Fruit fly (Drosophila melanogaster) whole organism: ENCODE measurements around the gene Svip.

Source experiments
- CG8478 ChIP-seq: fragments of >200 bp; optimal IDR thresholded peaks from 2 replicates; lab custom pipeline; 2018; ENCODE audit warnings: inconsistent platforms
- Dll ChIP-seq: fragments of >200 bp; optimal IDR thresholded peaks from 2 replicates; lab custom pipeline; 2017
- EcR ChIP-seq, 2 experiments: fragments of >200 bp; optimal IDR thresholded peaks; 2 replicates each; lab custom pipeline; 2017; ENCODE audit warnings: missing biosample characterization in 2 of 2, missing genetic modification characterization in 2 of 2, missing genetic modification reagents in 2 of 2
- pan ChIP-seq: fragments of >200 bp; optimal IDR thresholded peaks from 2 replicates; lab custom pipeline; 2017
- psq ChIP-seq: fragments of >200 bp; optimal IDR thresholded peaks from 2 replicates; lab custom pipeline; 2017
- usp ChIP-seq: fragments of >200 bp; optimal IDR thresholded peaks from 2 replicates; lab custom pipeline; 2017; ENCODE audit warnings: missing biosample characterization, missing genetic modification characterization, mixed read lengths

Svip gene

DNA sequence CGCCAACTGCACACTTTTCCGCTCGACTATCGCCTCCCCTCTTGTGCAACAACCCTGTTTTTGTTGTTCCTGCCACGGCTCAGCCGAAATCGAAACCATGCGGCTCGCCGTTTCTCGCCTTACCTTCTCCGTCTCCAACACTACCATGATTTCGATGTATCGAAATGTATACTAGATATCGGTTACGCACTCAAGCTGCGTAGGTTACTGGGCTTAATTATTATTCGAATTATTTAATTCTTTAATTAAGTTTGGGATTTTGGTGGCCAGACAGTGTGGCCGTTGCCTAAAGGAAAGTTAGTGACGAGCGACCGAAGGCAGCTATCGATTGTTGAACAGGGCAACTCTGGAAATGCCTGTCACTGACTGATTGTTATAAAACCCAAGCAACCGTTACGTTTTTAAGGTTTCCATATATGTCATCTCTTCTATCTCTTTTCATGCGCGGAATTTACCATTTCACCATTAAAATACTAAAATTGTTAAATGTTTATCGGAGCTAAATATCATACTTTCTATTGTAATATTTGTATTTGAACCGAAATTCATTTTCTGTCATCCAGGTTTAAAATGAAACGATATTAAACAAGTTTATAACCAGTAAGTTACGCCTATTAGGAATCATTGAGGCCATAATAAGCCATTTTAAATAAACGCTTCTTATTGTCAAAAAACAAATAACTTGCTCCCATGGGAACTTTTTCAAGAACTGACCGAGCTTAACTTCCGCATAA lies 43.5 kb downstream of the Svip start, which contains the start of gene eIF4E1:
TSS of gene eIF4E1 (minus strand) at position 304 of the 734 bp plus-strand sequence.
- TF ChIP-seq pan (lab: Kevin White, UChicago): no peak
- no peak for TF ChIP-seq psq (lab: Kevin White, UChicago)
- no peak for TF ChIP-seq usp (GFP tag; lab: Kevin White, UChicago)
- no peak for TF ChIP-seq Dll (lab: Kevin White, UChicago)
- TF ChIP-seq EcR (GFP tag; optimal IDR thresholded peaks at IDR 0.05; lab: Kevin White, UChicago): no peak
- TF ChIP-seq CG8478: no peak

DNA sequence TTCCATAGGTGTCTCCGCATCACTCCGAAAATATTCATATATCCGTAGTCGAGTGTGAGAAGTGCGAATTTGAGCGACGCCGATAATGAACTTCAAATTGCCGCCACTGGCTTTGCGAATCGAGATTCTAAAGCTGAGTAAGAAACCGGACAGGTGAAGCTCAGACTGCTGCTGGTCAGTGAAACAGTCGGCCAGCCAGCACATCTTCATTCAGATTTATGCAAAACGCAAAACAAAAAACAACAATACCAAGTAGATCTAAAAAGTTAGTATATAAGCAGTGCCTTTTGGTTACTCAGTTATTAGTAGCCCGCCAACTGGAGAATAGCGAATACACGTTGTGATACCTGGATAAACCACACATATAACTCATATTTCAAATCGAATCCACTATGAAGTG lies 45.7 kb downstream of the Svip start, which contains the start of gene Cpr67B:
TSS of gene Cpr67B (plus strand) at position 301 of the 400 bp plus-strand sequence.
- TF ChIP-seq EcR (GFP tag; optimal IDR thresholded peaks at IDR 0.05; lab: Kevin White, UChicago): no peak
- no peak for TF ChIP-seq usp (GFP tag; lab: Kevin White, UChicago)
- TF ChIP-seq Dll (lab: Kevin White, UChicago): no peak
- no peak for TF ChIP-seq psq (lab: Kevin White, UChicago)
- TF ChIP-seq CG8478: no peak
- no peak for TF ChIP-seq pan (lab: Kevin White, UChicago)
